Worm (Caenorhabditis elegans): Measurements from ENCODE around the gene fce-2.

DNA sequence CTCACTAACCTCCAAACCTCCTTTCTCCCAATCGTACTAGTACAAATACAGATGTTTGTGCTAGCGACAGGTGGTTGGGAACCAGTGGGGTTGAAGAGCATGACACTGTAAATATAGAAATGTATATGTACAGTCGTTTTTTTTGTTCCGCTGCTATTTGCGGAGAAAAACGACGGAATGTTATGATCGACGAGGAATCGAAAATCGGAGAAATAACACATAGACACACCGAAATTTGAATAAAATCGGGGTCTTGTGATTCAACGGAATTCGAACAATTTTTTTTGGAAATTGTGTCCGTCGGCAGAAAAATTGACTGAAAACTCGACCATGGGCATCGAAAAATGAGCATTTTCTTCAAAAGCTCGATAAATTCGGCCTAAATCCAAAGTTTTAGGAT lies 13.4 kb upstream of the fce-2 start, which contains the start of gene F53H2.3:
- TF ChIP-seq elt-4 (tag; optimal IDR thresholded peaks at IDR 0.05) (no peak), unc-86 (tag; optimal IDR thresholded peaks at IDR 0.05) (no peak), ceh-31 (tag; optimal IDR thresholded peaks at IDR 0.05) (no peak), elt-2 (tag; optimal IDR thresholded peaks at IDR 0.05) (no peak), pag-3 (tag; optimal IDR thresholded peaks at IDR 0.05; ENCODE audit: borderline replicate concordance) (no peak), pqm-1 (tag; optimal IDR thresholded peaks at IDR 0.05) (no peak), odd-2 (tag; optimal IDR thresholded peaks at IDR 0.05) (no peak), che-1 (tag; optimal IDR thresholded peaks at IDR 0.05) (no peak), unc-55 (GFP tag; optimal IDR thresholded peaks at IDR 0.05) (no peak), ama-1 (optimal IDR thresholded peaks at IDR 0.05) (no peak)

Measured in whole organism, late embryonic.